Fruit fly (Drosophila melanogaster) whole organism, adult: ENCODE measurements around the gene CG7246.
A peak's percentile ranks its signal among the peaks of the same experiment; 100 is the strongest.
"Not testable (repeated sequence)": the region's sequence is repeated elsewhere in the genome, so short reads cannot be mapped to it uniquely, and the experiment has no call there.

Source experiments
- CG11617 ChIP-seq: fragments of 200-800 bp; sonication (Bioruptor generic); optimal IDR thresholded peaks from 2 replicates; lab custom pipeline; 2017; ENCODE audit warnings: mild to moderate bottlenecking, missing biosample characterization, missing genetic modification reagents, missing genetic modification characterization
- CG12768 ChIP-seq: fragments of 200-800 bp; sonication (Bioruptor generic); optimal IDR thresholded peaks from 2 replicates; lab custom pipeline; 2017; ENCODE audit warnings: missing biosample characterization, missing genetic modification characterization, mild to moderate bottlenecking, moderate library complexity, missing genetic modification reagents
- CG14711 ChIP-seq: fragments of 200-800 bp; sonication (Bioruptor generic); optimal IDR thresholded peaks from 2 replicates; lab custom pipeline; 2018; ENCODE audit warnings: missing biosample characterization, mild to moderate bottlenecking, missing genetic modification characterization, moderate library complexity
- CG1620 ChIP-seq: fragments of 200-800 bp; sonication (Bioruptor generic); optimal IDR thresholded peaks from 2 replicates; lab custom pipeline; 2016; ENCODE audit warnings: missing biosample characterization, missing genetic modification characterization
- CG33017 ChIP-seq: fragments of 200-800 bp; sonication (Bioruptor generic); optimal IDR thresholded peaks from 2 replicates; lab custom pipeline; 2018; ENCODE audit warnings: missing biosample characterization, mild to moderate bottlenecking, missing genetic modification characterization, moderate library complexity
- CG5204 ChIP-seq: fragments of 200-800 bp; sonication (Bioruptor generic); optimal IDR thresholded peaks from 2 replicates; lab custom pipeline; 2016; ENCODE audit warnings: missing biosample characterization, missing genetic modification characterization
- CG7045 ChIP-seq: fragments of 200-800 bp; sonication (Bioruptor generic); optimal IDR thresholded peaks from 2 replicates; lab custom pipeline; 2017; ENCODE audit warnings: missing biosample characterization, mild to moderate bottlenecking, missing genetic modification characterization
- CG7101 ChIP-seq: fragments of 200-800 bp; sonication (Bioruptor generic); optimal IDR thresholded peaks from 2 replicates; lab custom pipeline; 2018; ENCODE audit warnings: missing biosample characterization, mild to moderate bottlenecking, missing genetic modification characterization, moderate library complexity
- Clk ChIP-seq: fragments of 200-800 bp; sonication (Bioruptor generic); optimal IDR thresholded peaks from 2 replicates; lab custom pipeline; 2017; ENCODE audit warnings: missing biosample characterization, missing genetic modification characterization
- Crg-1 ChIP-seq: fragments of 200-800 bp; sonication (Bioruptor generic); optimal IDR thresholded peaks from 2 replicates; lab custom pipeline; 2016; ENCODE audit warnings: missing biosample characterization, missing genetic modification characterization
- Hr96 ChIP-seq: fragments of 200-800 bp; sonication (Bioruptor generic); optimal IDR thresholded peaks from 2 replicates; lab custom pipeline; 2016; ENCODE audit warnings: missing biosample characterization, missing genetic modification characterization
- Mnt ChIP-seq: fragments of 200-800 bp; sonication (Bioruptor generic); optimal IDR thresholded peaks from 2 replicates; lab custom pipeline; 2016; ENCODE audit warnings: missing biosample characterization, mild to moderate bottlenecking, missing genetic modification characterization
- bab1 ChIP-seq: fragments of 200-800 bp; sonication (Bioruptor generic); optimal IDR thresholded peaks from 3 replicates; lab custom pipeline; 2019; ENCODE audit warnings: missing biosample characterization, mild to moderate bottlenecking, missing genetic modification characterization, moderate library complexity
- cic ChIP-seq: fragments of 200-800 bp; sonication (Bioruptor generic); optimal IDR thresholded peaks from 2 replicates; lab custom pipeline; 2017; ENCODE audit warnings: missing biosample characterization, mild to moderate bottlenecking, missing genetic modification characterization, moderate library complexity
- cnc ChIP-seq, 2 experiments: fragments of >200 bp; optimal IDR thresholded peaks; 2 replicates each; lab custom pipeline; 2017
- kay ChIP-seq: fragments of 200-800 bp; sonication (Bioruptor generic); peaks from one replicate; lab custom pipeline; 2016; ENCODE audit warnings: missing biosample characterization, missing genetic modification characterization, borderline replicate concordance
- ovo ChIP-seq: fragments of 200-800 bp; sonication (Bioruptor generic); optimal IDR thresholded peaks from 2 replicates; lab custom pipeline; 2016; ENCODE audit warnings: missing biosample characterization, missing genetic modification characterization
- pad ChIP-seq: fragments of 200-800 bp; sonication (Bioruptor generic); optimal IDR thresholded peaks from 3 replicates; lab custom pipeline; 2017; ENCODE audit warnings: missing biosample characterization, missing genetic modification characterization, mild to moderate bottlenecking, moderate library complexity, missing genetic modification reagents
- tj ChIP-seq: fragments of 200-800 bp; sonication (Bioruptor generic); optimal IDR thresholded peaks from 3 replicates; lab custom pipeline; 2017; ENCODE audit warnings: missing biosample characterization, mild to moderate bottlenecking, missing genetic modification characterization, moderate library complexity
- toe ChIP-seq: fragments of 200-800 bp; sonication (Bioruptor generic); optimal IDR thresholded peaks from 2 replicates; lab custom pipeline; 2016; ENCODE audit warnings: missing biosample characterization, missing genetic modification characterization

Gene CG7246

DNA sequence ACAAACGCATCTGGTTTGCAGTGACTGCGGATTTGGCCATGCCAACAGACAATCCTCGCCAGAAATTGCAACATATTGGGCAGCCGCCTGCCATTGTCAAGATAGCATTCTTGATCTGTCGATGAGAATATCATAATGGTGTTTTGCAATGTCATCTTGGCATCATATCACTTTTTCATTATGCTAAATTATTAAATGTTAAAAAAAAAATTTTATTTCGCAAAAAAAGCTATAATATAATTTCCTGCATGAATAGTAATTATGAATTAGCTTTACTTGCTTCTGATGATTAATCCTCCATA, 9.2 kb upstream of the CG7246 start:
- TF ChIP-seq cnc (optimal IDR thresholded peaks at IDR 0.05; lab: Kevin White, UChicago) (peak in 1 of 2 experiments; percentile 32), CG1620 (no peak), Clk (no peak), ovo (GFP tag; lab: Kevin White, UChicago) (no peak), CG33017 (tag; lab: Kevin White, UChicago) (no peak), Mnt (GFP tag; lab: Kevin White, UChicago) (no peak), kay (GFP tag; lab: Kevin White, UChicago) (peak; percentile 70)

DNA sequence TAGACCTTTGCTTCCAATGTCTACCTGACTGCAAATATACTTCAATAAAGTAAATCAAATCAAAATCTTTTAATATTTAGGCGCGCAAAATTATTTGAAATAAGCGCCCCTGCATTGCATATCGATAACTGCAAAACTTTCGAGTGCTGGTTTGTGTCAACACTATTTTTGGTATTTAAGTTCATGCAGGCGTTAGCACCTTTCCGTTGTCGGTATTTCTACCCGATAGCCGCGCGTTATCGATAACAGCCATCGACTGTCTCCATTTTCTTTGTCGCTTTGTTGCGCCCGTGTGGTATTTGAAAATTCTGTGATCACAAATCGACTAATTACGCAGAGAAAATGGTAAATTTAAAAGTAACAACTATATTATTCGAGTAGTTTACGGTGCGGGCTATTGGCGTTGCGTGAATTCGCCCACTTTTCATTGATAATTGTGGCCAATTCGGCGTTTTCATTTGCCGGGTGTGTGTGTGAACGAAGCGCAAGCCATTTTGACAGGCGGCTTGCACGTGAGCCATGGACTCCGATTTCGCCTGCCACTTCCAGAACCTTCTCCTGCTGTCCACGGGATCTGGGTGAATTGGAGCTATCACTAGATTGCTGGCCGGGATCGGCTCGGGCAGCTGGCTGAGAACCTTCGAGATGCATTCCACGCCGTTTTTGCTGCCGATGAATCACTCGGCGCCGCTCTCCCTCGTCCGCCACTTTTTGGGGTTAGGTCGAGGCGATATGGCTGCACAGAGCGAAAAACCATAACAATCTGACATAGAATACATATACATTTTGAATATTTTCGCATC, 8.6 kb upstream of the CG7246 start, which contains the start of gene CCT2:
Gene CCT2 (plus strand): TSS at position 260 of the 803 bp plus-strand sequence.
- TF ChIP-seq CG7101 (peak; percentile 12), bab1 (GFP tag; lab: Kevin White, UChicago) (peak; percentile 55), kay (GFP tag; lab: Kevin White, UChicago) (peak; percentile 82), cnc (optimal IDR thresholded peaks at IDR 0.05; lab: Kevin White, UChicago) (no peak), pad (GFP tag; lab: Kevin White, UChicago) (no peak), CG11617 (GFP tag; lab: Kevin White, UChicago) (peak; percentile 12), CG14711 (peak; percentile 21), tj (GFP tag; lab: Kevin White, UChicago) (peak; percentile 4), Mnt (GFP tag; lab: Kevin White, UChicago) (peak; percentile 78)

DNA sequence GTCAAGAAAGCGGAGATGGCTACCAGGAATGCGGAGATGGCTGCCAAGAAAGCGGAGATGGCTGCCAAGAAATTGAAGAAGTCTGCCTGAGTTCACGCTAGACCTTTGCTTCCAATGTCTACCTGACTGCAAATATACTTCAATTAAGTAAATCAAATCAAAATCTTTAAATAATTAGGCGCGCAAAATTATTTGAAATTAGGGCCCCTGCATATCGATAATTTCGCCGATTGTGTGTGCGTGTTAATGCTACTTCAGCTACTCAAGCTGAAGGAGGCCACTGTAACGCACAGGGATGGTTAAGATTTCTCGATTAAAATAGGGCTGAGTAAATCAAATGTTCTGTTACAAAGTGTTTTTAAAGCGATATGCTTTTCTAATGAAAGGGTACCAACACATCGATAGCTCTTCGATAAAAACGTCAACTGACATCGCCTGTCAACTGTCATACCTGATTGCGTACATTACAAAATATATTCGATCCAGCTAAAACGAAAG, 7.1 kb upstream of the CG7246 start, which contains the start of gene CG6999:
Gene CG6999 (plus strand): TSS at position 448 of the 498 bp plus-strand sequence.
- not testable (repeated sequence) for TF ChIP-seq CG14711; toe (GFP tag; lab: Kevin White, UChicago); CG33017 (tag; lab: Kevin White, UChicago)

DNA sequence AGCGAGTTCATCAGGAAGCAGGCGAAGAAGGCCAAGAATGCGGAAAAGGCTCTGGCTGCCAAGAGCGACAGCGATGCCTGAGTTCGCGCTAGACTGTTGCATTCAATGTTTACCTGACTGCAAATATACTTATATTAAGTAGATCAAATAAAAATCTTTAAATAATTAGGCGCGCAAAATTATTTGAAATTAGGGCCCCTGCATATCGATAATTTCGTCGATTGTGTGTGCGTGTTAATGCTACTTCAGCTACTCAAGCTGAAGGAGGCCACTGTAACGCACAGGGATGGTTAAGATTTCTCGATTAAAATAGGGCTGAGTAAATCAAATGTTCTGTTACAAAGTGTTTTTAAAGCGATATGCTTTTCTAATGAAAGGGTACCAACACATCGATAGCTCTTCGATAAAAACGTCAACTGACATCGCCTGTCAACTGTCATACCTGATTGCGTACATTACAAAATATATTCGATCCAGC, 5.9 kb upstream of the CG7246 start, which contains the start of gene CG32706:
Gene CG32706 (plus strand): TSS at position 428 of the 478 bp plus-strand sequence.
- TF ChIP-seq CG7101; CG1620; CG11617 (GFP tag; lab: Kevin White, UChicago): not testable (repeated sequence)

DNA sequence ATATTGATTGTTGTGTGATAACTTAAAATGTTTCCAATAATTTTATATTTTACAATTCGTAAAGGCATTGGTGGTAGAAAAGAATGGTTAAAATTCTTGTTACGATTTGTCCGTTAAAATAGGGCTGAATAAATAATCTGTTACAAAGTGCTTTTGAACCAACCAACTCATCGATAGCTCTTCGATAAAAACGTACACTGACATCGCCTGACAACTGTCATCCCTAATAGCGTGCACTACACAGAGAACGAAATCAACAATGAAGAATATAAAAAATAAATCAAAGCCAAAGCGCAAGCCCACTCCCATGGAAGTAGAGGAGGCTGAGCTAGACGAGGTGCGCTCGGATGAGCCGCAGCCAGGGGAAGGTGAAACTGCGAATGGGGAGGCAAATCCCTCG, 4.9 kb upstream of the CG7246 start, which contains the start of gene CG32708:
Gene CG32708 (plus strand): TSS at position 207 of the 400 bp plus-strand sequence.
- TF ChIP-seq Mnt (GFP tag; lab: Kevin White, UChicago) (peak; percentile 43), CG7045 (GFP tag; lab: Kevin White, UChicago) (no peak), bab1 (GFP tag; lab: Kevin White, UChicago) (peak; percentile 66), CG14711 (no peak)

DNA sequence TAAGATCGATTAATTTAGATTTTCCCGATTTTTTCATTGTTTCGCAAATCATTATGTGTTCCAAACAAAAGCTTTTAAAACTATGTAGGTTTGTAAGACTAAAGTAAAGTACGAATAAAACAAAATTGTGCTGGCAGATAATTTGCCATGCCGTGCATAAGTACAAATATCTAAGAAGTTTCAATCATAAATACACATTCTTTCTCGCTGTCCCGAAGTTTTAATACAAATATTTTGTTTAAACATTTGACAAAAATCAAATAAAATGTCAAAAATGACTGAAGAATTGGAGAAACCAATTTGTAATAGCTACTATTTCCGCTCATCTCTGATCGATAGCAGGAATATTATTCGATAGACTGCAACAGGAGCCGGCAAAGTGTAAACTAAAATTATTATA, 1.7 kb upstream of the CG7246 start, which contains the start of gene APC4:
Gene APC4 (plus strand): TSS at position 332 of the 400 bp plus-strand sequence.
- TF ChIP-seq tj (GFP tag; lab: Kevin White, UChicago), result peak; percentile 20
- peak; percentile 26 for TF ChIP-seq CG11617 (GFP tag; lab: Kevin White, UChicago)
- no peak for TF ChIP-seq Mnt (GFP tag; lab: Kevin White, UChicago)
- TF ChIP-seq Crg-1 (GFP tag; lab: Kevin White, UChicago), result no peak
- TF ChIP-seq Clk, result no peak
- no peak for TF ChIP-seq bab1 (GFP tag; lab: Kevin White, UChicago)
- no peak for TF ChIP-seq cic
- no peak for TF ChIP-seq ovo (GFP tag; lab: Kevin White, UChicago)
- peak; percentile 2 for TF ChIP-seq CG14711
- TF ChIP-seq CG33017 (tag; lab: Kevin White, UChicago), result no peak
- peak; percentile 65 for TF ChIP-seq toe (GFP tag; lab: Kevin White, UChicago)
- TF ChIP-seq Hr96 (GFP tag; lab: Kevin White, UChicago), result no peak
- peak; percentile 31 for TF ChIP-seq pad (GFP tag; lab: Kevin White, UChicago)
- no peak for TF ChIP-seq cnc (optimal IDR thresholded peaks at IDR 0.05; lab: Kevin White, UChicago)
- TF ChIP-seq CG7045 (GFP tag; lab: Kevin White, UChicago), result no peak
- no peak for TF ChIP-seq kay (GFP tag; lab: Kevin White, UChicago)
- TF ChIP-seq CG12768 (GFP tag; lab: Kevin White, UChicago), result no peak
- peak; percentile 9 for TF ChIP-seq CG1620
- peak; percentile 33 for TF ChIP-seq CG7101
- TF ChIP-seq CG5204 (GFP tag; lab: Kevin White, UChicago), result no peak

DNA sequence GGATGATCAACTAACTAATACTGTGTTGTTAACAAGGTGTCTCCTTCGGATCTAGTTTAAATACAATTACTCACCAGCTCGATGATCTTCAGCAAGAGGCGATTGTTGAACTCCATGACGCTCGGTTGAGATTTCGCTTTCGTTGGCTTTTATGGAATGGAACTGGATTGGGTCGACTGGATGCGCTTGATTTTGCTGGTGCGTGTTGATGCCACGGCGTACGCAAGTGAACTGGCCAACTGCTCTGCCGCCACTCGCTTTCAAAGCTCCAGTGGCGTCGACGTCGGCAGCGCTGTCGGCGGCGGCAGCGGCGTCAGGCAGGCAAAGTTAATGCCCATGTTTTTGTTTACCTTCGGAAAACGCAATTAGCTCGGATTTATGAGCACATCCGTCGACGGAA, 2.6 kb downstream of the CG7246 start, which contains the start of gene CG44325:
Gene CG44325 (minus strand): TSS at position 237 of the 400 bp plus-strand sequence.
- TF ChIP-seq bab1 (GFP tag; lab: Kevin White, UChicago) (peak; percentile 27), CG11617 (GFP tag; lab: Kevin White, UChicago) (no peak)
